Fruit fly (Drosophila melanogaster) whole organism, embryonic: ENCODE results near the gene CG42399.
A peak's percentile ranks its signal among the peaks of the same experiment; 100 is the strongest.

Experiments used
- CG10147 ChIP-seq: fragments of 200-800 bp; sonication (Bioruptor generic); optimal IDR thresholded peaks from 2 replicates; lab custom pipeline; 2019; ENCODE audit warnings: missing biosample characterization, mild to moderate bottlenecking, missing genetic modification characterization, moderate library complexity
- CG10267 ChIP-seq: fragments of 200-800 bp; sonication (Bioruptor generic); optimal IDR thresholded peaks from 2 replicates; lab custom pipeline; 2018; ENCODE audit warnings: missing biosample characterization, mild to moderate bottlenecking, missing genetic modification characterization, moderate library complexity
- CG11504 ChIP-seq: fragments of 200-800 bp; sonication (Bioruptor generic); optimal IDR thresholded peaks from 3 replicates; lab custom pipeline; 2019; ENCODE audit warnings: missing biosample characterization, mild to moderate bottlenecking, missing genetic modification characterization, moderate library complexity
- CG12942 ChIP-seq: fragments of 200-800 bp; sonication (Bioruptor generic); optimal IDR thresholded peaks from 3 replicates; lab custom pipeline; 2016; ENCODE audit warnings: missing biosample characterization, missing genetic modification characterization
- CG14965 ChIP-seq: fragments of 200-800 bp; sonication (Bioruptor generic); optimal IDR thresholded peaks from 2 replicates; lab custom pipeline; 2016; ENCODE audit warnings: missing biosample characterization, missing genetic modification characterization, borderline replicate concordance
- CG15514 ChIP-seq: fragments of 200-800 bp; sonication (Bioruptor generic); optimal IDR thresholded peaks from 3 replicates; lab custom pipeline; 2017; ENCODE audit warnings: missing biosample characterization, missing genetic modification characterization, mild to moderate bottlenecking, moderate library complexity, missing genetic modification reagents
- CG2875 ChIP-seq: fragments of 200-800 bp; sonication (Bioruptor generic); optimal IDR thresholded peaks from 2 replicates; lab custom pipeline; 2017; ENCODE audit warnings: missing biosample characterization, mild to moderate bottlenecking, missing genetic modification characterization, missing genetic modification reagents
- CG30403 ChIP-seq: fragments of 200-800 bp; sonication (Bioruptor generic); optimal IDR thresholded peaks from 3 replicates; lab custom pipeline; 2016; ENCODE audit warnings: missing biosample characterization, missing genetic modification characterization
- CG3163 ChIP-seq: fragments of 200-800 bp; sonication (Bioruptor generic); optimal IDR thresholded peaks from 3 replicates; lab custom pipeline; 2016; ENCODE audit warnings: missing biosample characterization, missing genetic modification characterization
- CG34224 ChIP-seq: fragments of 200-800 bp; sonication (Bioruptor generic); IDR thresholded peaks from 3 replicates; pipeline ENCODE4 v1.3.6; 2022; ENCODE audit warnings: missing biosample characterization, missing genetic modification characterization; ENCODE audit not compliant: partially characterized antibody
- CG4820 ChIP-seq: fragments of 200-800 bp; sonication (Bioruptor generic); optimal IDR thresholded peaks from 3 replicates; lab custom pipeline; 2016; ENCODE audit warnings: missing biosample characterization, missing genetic modification characterization
- CG5245 ChIP-seq: fragments of 200-800 bp; sonication (Bioruptor generic); optimal IDR thresholded peaks from 3 replicates; lab custom pipeline; 2016; ENCODE audit warnings: missing biosample characterization, missing genetic modification characterization
- CG6254 ChIP-seq: fragments of 200-800 bp; sonication (Bioruptor generic); optimal IDR thresholded peaks from 3 replicates; lab custom pipeline; 2017; ENCODE audit warnings: mild to moderate bottlenecking, missing biosample characterization, missing genetic modification reagents, missing genetic modification characterization
- CG6765 ChIP-seq: fragments of 200-800 bp; sonication (Bioruptor generic); optimal IDR thresholded peaks from 3 replicates; lab custom pipeline; 2017; ENCODE audit warnings: missing biosample characterization, mild to moderate bottlenecking, missing genetic modification characterization
- CG7963 ChIP-seq: fragments of 200-800 bp; sonication (Bioruptor generic); IDR thresholded peaks from 3 replicates; pipeline ENCODE4 v1.3.6; 2022; ENCODE audit warnings: missing biosample characterization, missing genetic modification characterization; ENCODE audit not compliant: partially characterized antibody
- CG8359 ChIP-seq: fragments of 200-800 bp; sonication (Bioruptor generic); optimal IDR thresholded peaks from 2 replicates; lab custom pipeline; 2017; ENCODE audit warnings: missing biosample characterization, mild to moderate bottlenecking, missing genetic modification characterization, borderline replicate concordance
- CG8944 ChIP-seq: fragments of 200-800 bp; sonication (Bioruptor generic); optimal IDR thresholded peaks from 3 replicates; lab custom pipeline; 2016; ENCODE audit warnings: missing biosample characterization, missing genetic modification characterization
- Deaf1 ChIP-seq: fragments of 200-800 bp; optimal IDR thresholded peaks from 3 replicates; lab custom pipeline; 2019; ENCODE audit warnings: missing biosample characterization, mild to moderate bottlenecking, missing genetic modification characterization, moderate library complexity
- Dek ChIP-seq: fragments of 200-800 bp; sonication (Bioruptor generic); optimal IDR thresholded peaks from 3 replicates; lab custom pipeline; 2019; ENCODE audit warnings: missing biosample characterization, mild to moderate bottlenecking, missing genetic modification characterization, moderate library complexity
- Dip3 ChIP-seq: fragments of 200-800 bp; sonication (Bioruptor generic); optimal IDR thresholded peaks from 3 replicates; lab custom pipeline; 2016; ENCODE audit warnings: missing biosample characterization, missing genetic modification characterization
- Doc3 ChIP-seq: fragments of 200-800 bp; sonication (Bioruptor generic); IDR thresholded peaks from 3 replicates; pipeline ENCODE4 v1.3.6; 2022; ENCODE audit warnings: missing biosample characterization, missing genetic modification characterization; ENCODE audit not compliant: partially characterized antibody
- Fer1 ChIP-seq: fragments of 200-800 bp; sonication (Bioruptor generic); optimal IDR thresholded peaks from 2 replicates; lab custom pipeline; 2017; ENCODE audit warnings: missing biosample characterization, mild to moderate bottlenecking, missing genetic modification characterization
- Hmx ChIP-seq: fragments of 200-800 bp; sonication (Bioruptor generic); optimal IDR thresholded peaks from 2 replicates; lab custom pipeline; 2016; ENCODE audit warnings: missing biosample characterization, missing genetic modification characterization
- Six4 ChIP-seq: fragments of 200-800 bp; sonication (Bioruptor generic); optimal IDR thresholded peaks from 2 replicates; lab custom pipeline; 2016; ENCODE audit warnings: missing biosample characterization, missing genetic modification characterization
- Stat92E ChIP-seq, 3 experiments: fragments of >200 bp in 2 of 3; fragments of 200-800 bp in 1 of 3; sonication (Bioruptor generic) in 1 of 3; optimal IDR thresholded peaks; 2 replicates each; lab custom pipeline; 2017 to 2019; ENCODE audit warnings: missing biosample characterization in 3 of 3, missing genetic modification characterization in 3 of 3, mild to moderate bottlenecking in 1 of 3, moderate library complexity in 1 of 3
- amos ChIP-seq: fragments of 200-800 bp; sonication (Bioruptor generic); IDR thresholded peaks from 2 replicates; pipeline ENCODE4 v1.3.6; 2022; ENCODE audit warnings: missing biosample characterization, missing genetic modification characterization; ENCODE audit not compliant: partially characterized antibody
- ap ChIP-seq: fragments of 200-800 bp; sonication (Bioruptor generic); IDR thresholded peaks from 2 replicates; pipeline ENCODE4 v1.3.6; 2022; ENCODE audit warnings: missing biosample characterization, missing genetic modification characterization
- bab2 ChIP-seq: fragments of 200-800 bp; sonication (Bioruptor generic); optimal IDR thresholded peaks from 2 replicates; lab custom pipeline; 2016; ENCODE audit warnings: missing biosample characterization, missing genetic modification characterization
- bsh ChIP-seq, 2 experiments: fragments of 200-800 bp; sonication (Bioruptor generic); optimal IDR thresholded peaks; 2 replicates each; lab custom pipeline; 2017 to 2018; ENCODE audit warnings: mild to moderate bottlenecking in 2 of 2, missing biosample characterization in 2 of 2, missing genetic modification characterization in 2 of 2, moderate library complexity in 1 of 2
- chn ChIP-seq: fragments of 200-800 bp; sonication (Bioruptor generic); optimal IDR thresholded peaks from 2 replicates; lab custom pipeline; 2016; ENCODE audit warnings: missing biosample characterization, missing genetic modification characterization
- croc ChIP-seq: fragments of 200-800 bp; sonication (Bioruptor generic); conservative IDR thresholded peaks from 3 replicates; pipeline ENCODE4 v1.3.6; 2022; ENCODE audit warnings: missing biosample characterization, missing genetic modification characterization
- dmrt99B ChIP-seq: fragments of 200-800 bp; sonication (Bioruptor generic); optimal IDR thresholded peaks from 2 replicates; lab custom pipeline; 2018; ENCODE audit warnings: missing biosample characterization, mild to moderate bottlenecking, missing genetic modification characterization, moderate library complexity
- esg ChIP-seq: fragments of 200-800 bp; sonication (Bioruptor generic); conservative IDR thresholded peaks from 2 replicates; pipeline ENCODE4 v1.3.6; 2022; ENCODE audit warnings: missing biosample characterization, missing genetic modification characterization
- eyg ChIP-seq: fragments of 200-800 bp; sonication (Bioruptor generic); optimal IDR thresholded peaks from 3 replicates; lab custom pipeline; 2016; ENCODE audit warnings: missing biosample characterization, missing genetic modification characterization
- ftz-f1 ChIP-seq: fragments of 200-800 bp; sonication (Bioruptor generic); optimal IDR thresholded peaks from 2 replicates; lab custom pipeline; 2016; ENCODE audit warnings: missing biosample characterization, missing genetic modification characterization
- gfzf ChIP-seq: fragments of 200-800 bp; sonication (Bioruptor generic); optimal IDR thresholded peaks from 2 replicates; lab custom pipeline; 2016; ENCODE audit warnings: missing biosample characterization, mild to moderate bottlenecking, missing genetic modification characterization, moderate library complexity
- gsb ChIP-seq: fragments of 200-800 bp; sonication (Bioruptor generic); IDR thresholded peaks from 2 replicates; pipeline ENCODE4 v1.3.6; 2022; ENCODE audit warnings: missing biosample characterization, missing genetic modification characterization
- hth ChIP-seq: fragments of >200 bp; optimal IDR thresholded peaks from 2 replicates; lab custom pipeline; 2017; ENCODE audit warnings: inconsistent platforms
- ind ChIP-seq: fragments of 200-800 bp; sonication (Bioruptor generic); optimal IDR thresholded peaks from 3 replicates; lab custom pipeline; 2016; ENCODE audit warnings: missing biosample characterization, missing genetic modification characterization
- knrl ChIP-seq: fragments of 200-800 bp; sonication (Bioruptor generic); IDR thresholded peaks from 3 replicates; pipeline ENCODE4 v1.3.6; 2022; ENCODE audit warnings: missing biosample characterization, missing genetic modification characterization; ENCODE audit not compliant: partially characterized antibody
- lab ChIP-seq: fragments of 200-800 bp; sonication (Bioruptor generic); optimal IDR thresholded peaks from 3 replicates; lab custom pipeline; 2017; ENCODE audit warnings: missing biosample characterization, missing genetic modification characterization, mild to moderate bottlenecking, moderate library complexity, missing genetic modification reagents
- luna ChIP-seq: fragments of 200-800 bp; sonication (Bioruptor generic); optimal IDR thresholded peaks from 2 replicates; lab custom pipeline; 2016; ENCODE audit warnings: missing biosample characterization, missing genetic modification characterization
- otp ChIP-seq: fragments of 200-800 bp; sonication (Bioruptor generic); IDR thresholded peaks from 3 replicates; pipeline ENCODE4, ENCODE4 v1.3.6; 2022; ENCODE audit warnings: missing biosample characterization, missing genetic modification characterization
- pzg ChIP-seq: fragments of 200-800 bp; sonication (Bioruptor generic); optimal IDR thresholded peaks from 3 replicates; lab custom pipeline; 2018; ENCODE audit warnings: missing biosample characterization, mild to moderate bottlenecking, missing genetic modification characterization, moderate library complexity
- seq ChIP-seq: fragments of 200-800 bp; sonication (Bioruptor generic); IDR thresholded peaks from 2 replicates; pipeline ENCODE4 v1.3.6; 2022; ENCODE audit warnings: missing biosample characterization, missing genetic modification characterization
- shn ChIP-seq: fragments of 200-800 bp; sonication (Bioruptor generic); optimal IDR thresholded peaks from 3 replicates; lab custom pipeline; 2016; ENCODE audit warnings: missing biosample characterization, missing genetic modification characterization
- sim ChIP-seq: fragments of 200-800 bp; sonication (Bioruptor generic); IDR thresholded peaks from 2 replicates; pipeline ENCODE4 v1.3.6; 2022; ENCODE audit warnings: missing biosample characterization, missing genetic modification characterization
- zfh1 ChIP-seq: fragments of 200-800 bp; sonication (Bioruptor generic); IDR thresholded peaks from 3 replicates; pipeline ENCODE4 v1.3.6; 2022; ENCODE audit warnings: missing biosample characterization, missing genetic modification characterization

Gene CG42399

dm6 chr2L:107476-108436 lies 45.3 kb downstream of the CG42399 start (continued):
- TF ChIP-seq Dip3 (no peak), CG11504 (tag; lab: Kevin White, UChicago) (no peak), croc (GFP tag; lab: Robert Waterston, UW) (no peak), pzg (GFP tag; lab: Kevin White, UChicago) (peak; percentile 63), CG12942 (GFP tag; lab: Kevin White, UChicago) (no peak), hth (lab: Kevin White, UChicago) (no peak), ind (GFP tag; lab: Kevin White, UChicago) (no peak), CG6254 (GFP tag; lab: Kevin White, UChicago) (no peak), Deaf1 (tag; lab: Kevin White, UChicago) (peak; percentile 54), CG14965 (no peak), bab2 (no peak), Hmx (GFP tag; lab: Kevin White, UChicago) (no peak), sim (GFP tag; lab: Robert Waterston, UW) (no peak), Stat92E (GFP tag; optimal IDR thresholded peaks at IDR 0.05; lab: Kevin White, UChicago) (peak in 1 of 3 experiments; percentile 73), gsb (no peak), CG10267 (tag; lab: Kevin White, UChicago) (no peak), Dek (peak; percentile 10), CG15514 (GFP tag; lab: Kevin White, UChicago) (peak; percentile 99), Doc3 (GFP tag; lab: Robert Waterston, UW) (no peak), seq (GFP tag; lab: Robert Waterston, UW) (no peak), otp (peak; percentile 45; the same call in 1 of the 3 replicates), CG34224 (GFP tag; lab: Robert Waterston, UW) (peak; percentile 70), dmrt99B (tag; lab: Kevin White, UChicago) (no peak), CG5245 (GFP tag; lab: Kevin White, UChicago) (no peak), knrl (GFP tag; lab: Robert Waterston, UW) (0 out of 3 replicates have a peak, but pooled peaks have one; percentile 21), chn (GFP tag; lab: Kevin White, UChicago) (no peak), CG2875 (no peak), CG30403 (GFP tag; lab: Kevin White, UChicago) (no peak), Six4 (GFP tag; lab: Kevin White, UChicago) (no peak), lab (GFP tag; lab: Kevin White, UChicago) (no peak), CG3163 (peak; percentile 98), ftz-f1 (GFP tag; lab: Kevin White, UChicago) (peak; percentile 9), esg (GFP tag; lab: Robert Waterston, UW) (no peak), CG7963 (GFP tag; lab: Robert Waterston, UW) (no peak), ap (no peak), CG4820 (GFP tag; lab: Kevin White, UChicago) (no peak), eyg (GFP tag; lab: Kevin White, UChicago) (no peak), CG10147 (GFP tag; lab: Kevin White, UChicago) (no peak), luna (no peak), gfzf (GFP tag; lab: Kevin White, UChicago) (no peak), CG6765 (peak; percentile 71), Fer1 (peak; percentile 70), CG8944 (GFP tag; lab: Kevin White, UChicago) (no peak), CG8359 (no peak), bsh (GFP tag; optimal IDR thresholded peaks at IDR 0.05; lab: Kevin White, UChicago) (no peak), shn (no peak), amos (GFP tag; lab: Robert Waterston, UW) (peak; percentile 17; the same call in 1 of the 2 replicates), zfh1 (GFP tag; lab: Robert Waterston, UW) (no peak)
